Worm (Caenorhabditis elegans) whole organism, late embryonic: Measurements from ENCODE around the gene C06E1.7.
A peak's percentile ranks its signal among the peaks of the same experiment; 100 is the strongest.

Experiments used
- C38D4.7 ChIP-seq: fragments of 200-800 bp; sonication (Bioruptor generic); optimal IDR thresholded peaks from 2 replicates; lab custom pipeline; 2018; ENCODE audit warnings: mild to moderate bottlenecking, missing genetic modification characterization, moderate library complexity, missing compliant biosample characterization
- K02D7.2 ChIP-seq: sonication (generic microtip); optimal IDR thresholded peaks from 2 replicates; lab custom pipeline; 2017; ENCODE audit warnings: mild to moderate bottlenecking, missing genetic modification characterization, missing compliant biosample characterization
- K09A11.1 ChIP-seq: sonication (generic microtip); optimal IDR thresholded peaks from 2 replicates; lab custom pipeline; 2017; ENCODE audit warnings: antibody characterized with exemption, mild to moderate bottlenecking, missing genetic modification characterization, missing compliant biosample characterization; ENCODE audit not compliant: insufficient read depth
- Y22D7AL.16 ChIP-seq: sonication (generic microtip); optimal IDR thresholded peaks from 2 replicates; lab custom pipeline; 2016; ENCODE audit warnings: missing genetic modification characterization, missing compliant biosample characterization
- ama-1 ChIP-seq: fragments of 150-350 bp; optimal IDR thresholded peaks from 2 replicates; lab custom pipeline; 2014
- ceh-18 ChIP-seq: sonication (generic microtip); optimal IDR thresholded peaks from 2 replicates; lab custom pipeline; 2016; ENCODE audit warnings: missing genetic modification characterization, missing compliant biosample characterization
- ceh-2 ChIP-seq: sonication (generic microtip); optimal IDR thresholded peaks from 2 replicates; lab custom pipeline; 2016; ENCODE audit warnings: missing genotype, missing genetic modification characterization, missing compliant biosample characterization
- ceh-22 ChIP-seq: sonication (generic microtip); optimal IDR thresholded peaks from 2 replicates; lab custom pipeline; 2017; ENCODE audit warnings: missing biosample characterization, missing genetic modification characterization
- ceh-24 ChIP-seq: sonication (generic microtip); optimal IDR thresholded peaks from 2 replicates; lab custom pipeline; 2016; ENCODE audit warnings: mild to moderate bottlenecking, missing genetic modification characterization, missing compliant biosample characterization
- ceh-31 ChIP-seq: sonication (generic microtip); optimal IDR thresholded peaks from 2 replicates; lab custom pipeline; 2016; ENCODE audit warnings: missing genetic modification characterization, missing compliant biosample characterization
- ceh-34 ChIP-seq: sonication (generic microtip); optimal IDR thresholded peaks from 2 replicates; lab custom pipeline; 2016; ENCODE audit warnings: mild to moderate bottlenecking, missing genetic modification characterization, missing compliant biosample characterization
- ceh-45 ChIP-seq: fragments of 200-800 bp; sonication (Bioruptor generic); IDR thresholded peaks from 2 replicates; pipeline ENCODE4 v1.3.6; 2022; ENCODE audit warnings: missing genetic modification reagents, missing genetic modification characterization, missing compliant biosample characterization
- ceh-48 ChIP-seq: sonication (generic microtip); optimal IDR thresholded peaks from 2 replicates; lab custom pipeline; 2016; ENCODE audit warnings: missing genetic modification characterization, inconsistent platforms, missing compliant biosample characterization
- ceh-6 ChIP-seq: fragments of 200-800 bp; sonication (Bioruptor generic); optimal IDR thresholded peaks from 2 replicates; lab custom pipeline; 2018; ENCODE audit warnings: mild to moderate bottlenecking, missing genetic modification characterization, missing compliant biosample characterization
- ceh-9 ChIP-seq: sonication (generic microtip); optimal IDR thresholded peaks from 2 replicates; lab custom pipeline; 2016; ENCODE audit warnings: mild to moderate bottlenecking, missing genetic modification characterization, inconsistent platforms, missing compliant biosample characterization
- che-1 ChIP-seq: sonication (generic microtip); optimal IDR thresholded peaks from 2 replicates; lab custom pipeline; 2016; ENCODE audit warnings: mild to moderate bottlenecking, missing genetic modification characterization, missing compliant biosample characterization
- dve-1 ChIP-seq: sonication (generic microtip); optimal IDR thresholded peaks from 2 replicates; lab custom pipeline; 2017; ENCODE audit warnings: antibody characterized with exemption, mild to moderate bottlenecking, missing genetic modification characterization, missing compliant biosample characterization
- elt-2 ChIP-seq: sonication (generic microtip); optimal IDR thresholded peaks from 2 replicates; lab custom pipeline; 2016; ENCODE audit warnings: missing genetic modification reagents, missing genetic modification characterization, missing compliant biosample characterization
- elt-4 ChIP-seq: sonication (generic microtip); optimal IDR thresholded peaks from 2 replicates; lab custom pipeline; 2016; ENCODE audit warnings: missing genetic modification characterization, missing compliant biosample characterization
- ets-4 ChIP-seq: sonication (generic microtip); optimal IDR thresholded peaks from 2 replicates; lab custom pipeline; 2016; ENCODE audit warnings: missing genetic modification characterization, missing compliant biosample characterization
- eyg-1 ChIP-seq: sonication (generic microtip); optimal IDR thresholded peaks from 2 replicates; lab custom pipeline; 2016; ENCODE audit warnings: missing genotype, missing genetic modification characterization, missing compliant biosample characterization
- fkh-6 ChIP-seq: sonication (generic microtip); optimal IDR thresholded peaks from 2 replicates; lab custom pipeline; 2016; ENCODE audit warnings: missing genetic modification characterization, missing compliant biosample characterization
- gmeb-2 ChIP-seq: sonication (generic microtip); optimal IDR thresholded peaks from 2 replicates; lab custom pipeline; 2016; ENCODE audit warnings: missing genetic modification characterization, inconsistent platforms, missing compliant biosample characterization
- hlh-15 ChIP-seq: sonication (generic microtip); optimal IDR thresholded peaks from 2 replicates; lab custom pipeline; 2016; ENCODE audit warnings: missing genetic modification characterization, missing compliant biosample characterization
- hlh-30 ChIP-seq: sonication (generic microtip); optimal IDR thresholded peaks from 2 replicates; lab custom pipeline; 2017; ENCODE audit warnings: antibody characterized with exemption, missing genetic modification characterization, missing compliant biosample characterization; ENCODE audit not compliant: insufficient read depth
- hlh-6 ChIP-seq: sonication (generic microtip); optimal IDR thresholded peaks from 2 replicates; lab custom pipeline; 2016; ENCODE audit warnings: missing genotype, missing genetic modification characterization, missing compliant biosample characterization
- hlh-8 ChIP-seq: sonication (generic microtip); optimal IDR thresholded peaks from 2 replicates; lab custom pipeline; 2016; ENCODE audit warnings: missing genotype, missing genetic modification characterization, missing compliant biosample characterization
- lim-6 ChIP-seq: sonication (generic microtip); optimal IDR thresholded peaks from 2 replicates; lab custom pipeline; 2016; ENCODE audit warnings: missing genetic modification characterization, missing compliant biosample characterization
- nfya-1 ChIP-seq: sonication (generic microtip); optimal IDR thresholded peaks from 2 replicates; lab custom pipeline; 2017; ENCODE audit warnings: missing genetic modification characterization, mild to moderate bottlenecking, missing compliant biosample characterization, antibody characterized with exemption, moderate library complexity
- nhr-232 ChIP-seq: sonication (generic microtip); optimal IDR thresholded peaks from 2 replicates; lab custom pipeline; 2016; ENCODE audit warnings: missing genetic modification characterization, missing compliant biosample characterization
- npax-4 ChIP-seq: sonication (generic microtip); optimal IDR thresholded peaks from 2 replicates; lab custom pipeline; 2016; ENCODE audit warnings: missing genetic modification characterization, missing compliant biosample characterization
- pag-3 ChIP-seq: sonication (generic microtip); optimal IDR thresholded peaks from 2 replicates; lab custom pipeline; 2016; ENCODE audit warnings: missing compliant biosample characterization, missing genetic modification characterization, borderline replicate concordance
- pha-2 ChIP-seq: sonication (generic microtip); optimal IDR thresholded peaks from 2 replicates; lab custom pipeline; 2017; ENCODE audit warnings: mild to moderate bottlenecking, missing genetic modification characterization, missing compliant biosample characterization
- ref-2 ChIP-seq: sonication (generic microtip); optimal IDR thresholded peaks from 2 replicates; lab custom pipeline; 2016; ENCODE audit warnings: missing genetic modification characterization, missing compliant biosample characterization
- rnt-1 ChIP-seq: sonication (generic microtip); optimal IDR thresholded peaks from 2 replicates; lab custom pipeline; 2016; ENCODE audit warnings: missing genetic modification characterization, missing compliant biosample characterization
- sdc-2 ChIP-seq: sonication (generic microtip); optimal IDR thresholded peaks from 2 replicates; lab custom pipeline; 2016; ENCODE audit warnings: missing genotype, missing genetic modification characterization, missing compliant biosample characterization
- sox-4 ChIP-seq: sonication (generic microtip); optimal IDR thresholded peaks from 2 replicates; lab custom pipeline; 2017; ENCODE audit warnings: mild to moderate bottlenecking, missing genetic modification characterization, inconsistent platforms, missing compliant biosample characterization
- syd-9 ChIP-seq: sonication (generic microtip); optimal IDR thresholded peaks from 2 replicates; lab custom pipeline; 2016; ENCODE audit warnings: mild to moderate bottlenecking, missing genetic modification characterization, moderate library complexity, missing compliant biosample characterization
- tbx-2 ChIP-seq: sonication (generic microtip); optimal IDR thresholded peaks from 2 replicates; lab custom pipeline; 2016; ENCODE audit warnings: missing genetic modification characterization, missing compliant biosample characterization
- tbx-7 ChIP-seq: sonication (generic microtip); optimal IDR thresholded peaks from 2 replicates; lab custom pipeline; 2016; ENCODE audit warnings: missing genotype, missing genetic modification characterization, missing compliant biosample characterization
- ttx-3 ChIP-seq: sonication (generic microtip); optimal IDR thresholded peaks from 2 replicates; lab custom pipeline; 2016; ENCODE audit warnings: missing genetic modification reagents, missing genetic modification characterization, missing compliant biosample characterization
- unc-3 ChIP-seq, 2 experiments: fragments of 200-800 bp in 1 of 2; sonication (Bioruptor generic) in 1 of 2; sonication (generic microtip) in 1 of 2; conservative IDR thresholded peaks in 1 of 2; optimal IDR thresholded peaks in 1 of 2; 2 replicates each; pipeline versions ENCODE4 v1.3.6 to Lab custom; 2016 to 2022; ENCODE audit warnings: missing compliant biosample characterization in 2 of 2, missing genetic modification characterization in 2 of 2, missing genetic modification reagents in 1 of 2
- unc-42 ChIP-seq: sonication (generic microtip); optimal IDR thresholded peaks from 2 replicates; lab custom pipeline; 2016; ENCODE audit warnings: missing genotype, missing genetic modification characterization, missing compliant biosample characterization
- unc-55 ChIP-seq: sonication (generic microtip); optimal IDR thresholded peaks from 2 replicates; lab custom pipeline; 2017; ENCODE audit warnings: missing biosample characterization, missing genetic modification reagents, missing genetic modification characterization
- unc-86 ChIP-seq: sonication (generic microtip); optimal IDR thresholded peaks from 2 replicates; lab custom pipeline; 2016; ENCODE audit warnings: missing genetic modification characterization, missing compliant biosample characterization

Gene C06E1.7

DNA sequence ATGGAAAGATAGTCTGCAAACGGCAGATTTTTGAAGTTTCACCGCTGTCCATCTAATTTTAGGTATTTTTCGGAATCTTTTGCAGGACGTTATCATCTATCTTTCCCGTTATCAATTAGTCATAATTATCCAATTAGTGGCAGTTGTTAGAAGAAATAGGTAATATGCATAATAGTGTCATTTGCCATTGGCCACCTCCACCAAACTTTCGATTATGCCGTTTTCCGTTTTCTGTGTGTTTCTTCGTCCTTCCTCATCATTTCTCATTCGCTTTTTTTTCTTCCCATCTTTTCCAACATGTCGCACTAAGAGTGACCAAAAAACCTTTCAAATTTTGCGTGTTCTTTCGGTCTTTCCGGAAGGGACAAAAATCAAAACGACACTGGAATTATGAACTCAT, 29.1 kb downstream of the C06E1.7 start:
- TF ChIP-seq dve-1 (tag; lab: Kevin White, UChicago) = no peak
- TF ChIP-seq ttx-3 (tag; lab: Kevin White, UChicago) = no peak
- TF ChIP-seq ceh-2 (tag; lab: Kevin White, UChicago) = no peak
- TF ChIP-seq tbx-2 (tag; lab: Kevin White, UChicago) = no peak
- no peak for TF ChIP-seq unc-42 (tag; lab: Kevin White, UChicago)
- TF ChIP-seq nhr-232 (tag; lab: Kevin White, UChicago) = no peak
- TF ChIP-seq unc-55 (GFP tag; lab: Kevin White, UChicago) = no peak
- TF ChIP-seq unc-3 (GFP tag; conservative IDR thresholded peaks at IDR 0.05; lab: Robert Waterston, UW) = no peak
- no peak for TF ChIP-seq unc-3 (tag; optimal IDR thresholded peaks at IDR 0.05; lab: Kevin White, UChicago)
- TF ChIP-seq tbx-7 (tag; lab: Kevin White, UChicago) = no peak
- TF ChIP-seq hlh-30 (tag; lab: Kevin White, UChicago) = no peak
- no peak for TF ChIP-seq eyg-1 (tag; lab: Kevin White, UChicago)
- TF ChIP-seq K09A11.1 (tag; lab: Kevin White, UChicago) = no peak
- no peak for TF ChIP-seq ets-4 (tag; lab: Kevin White, UChicago)
- no peak for TF ChIP-seq pag-3 (tag; lab: Kevin White, UChicago)
- no peak for TF ChIP-seq ceh-6 (GFP tag; lab: Kevin White, UChicago)
- no peak for TF ChIP-seq nfya-1
- no peak for TF ChIP-seq ceh-48 (tag; lab: Kevin White, UChicago)
- no peak for TF ChIP-seq elt-4 (tag; lab: Kevin White, UChicago)
- TF ChIP-seq ref-2 (tag; lab: Kevin White, UChicago) = no peak
- TF ChIP-seq ceh-18 = no peak

DNA sequence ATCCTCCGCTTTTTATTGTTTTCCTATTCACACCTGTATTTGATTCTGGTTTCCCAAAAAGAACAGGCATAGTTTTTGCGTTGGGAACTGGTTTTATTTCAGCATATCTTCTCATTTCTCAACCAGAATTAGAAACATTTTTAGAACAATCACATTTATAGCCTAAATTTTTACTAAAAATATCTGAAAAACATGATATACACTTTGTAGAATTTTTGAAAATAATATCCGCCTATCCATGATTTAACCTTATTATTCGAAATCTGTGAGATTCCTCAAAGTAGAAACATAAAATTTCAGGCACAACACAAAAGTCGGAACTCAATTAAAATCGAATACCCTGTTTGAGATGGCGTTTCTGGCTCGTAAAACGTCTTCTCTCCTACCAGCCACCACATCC, 32.7 kb downstream of the C06E1.7 start, which contains the start of gene acdh-6:
TSS of gene acdh-6 (plus strand) at position 301 of the 400 bp plus-strand sequence.
- TF ChIP-seq che-1 (tag; lab: Kevin White, UChicago) (no peak), eyg-1 (tag; lab: Kevin White, UChicago) (no peak), fkh-6 (tag; lab: Kevin White, UChicago) (no peak), sox-4 (no peak), ceh-18 (no peak), K02D7.2 (no peak), syd-9 (tag; lab: Kevin White, UChicago) (no peak), ceh-45 (GFP tag; lab: Robert Waterston, UW) (no peak), Y22D7AL.16 (tag; lab: Kevin White, UChicago) (no peak), ceh-6 (GFP tag; lab: Kevin White, UChicago) (no peak), unc-86 (tag; lab: Kevin White, UChicago) (no peak), tbx-2 (tag; lab: Kevin White, UChicago) (no peak)

DNA sequence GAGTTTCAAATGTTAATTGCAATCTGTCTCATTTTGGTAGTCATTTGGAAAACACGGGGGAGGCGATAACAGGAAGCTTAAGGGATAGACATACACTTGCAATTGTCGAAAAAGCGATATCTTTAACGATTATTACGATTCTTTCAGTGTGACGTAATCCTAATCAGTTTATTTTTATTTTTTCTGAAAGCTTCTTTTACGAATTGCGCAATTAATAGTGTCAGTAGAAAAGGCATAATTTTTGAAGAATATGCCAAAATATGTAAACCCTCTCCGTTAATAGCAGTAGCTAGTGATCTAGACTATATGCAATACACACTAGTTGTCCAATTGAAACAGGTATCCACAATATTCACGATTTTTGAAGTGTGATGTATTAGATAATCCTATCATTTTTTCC, 33.1 kb downstream of the C06E1.7 start:
- TF ChIP-seq lim-6 (tag; lab: Kevin White, UChicago) = no peak
- TF ChIP-seq ceh-22 (tag; lab: Kevin White, UChicago) = no peak
- no peak for TF ChIP-seq sox-4
- TF ChIP-seq ttx-3 (tag; lab: Kevin White, UChicago) = no peak
- TF ChIP-seq ceh-24 (tag; lab: Kevin White, UChicago) = no peak
- no peak for TF ChIP-seq hlh-6 (tag; lab: Kevin White, UChicago)
- TF ChIP-seq sdc-2 = no peak
- TF ChIP-seq elt-2 (tag; lab: Kevin White, UChicago) = no peak
- no peak for TF ChIP-seq syd-9 (tag; lab: Kevin White, UChicago)
- TF ChIP-seq ama-1 = no peak
- no peak for TF ChIP-seq dve-1 (tag; lab: Kevin White, UChicago)

DNA sequence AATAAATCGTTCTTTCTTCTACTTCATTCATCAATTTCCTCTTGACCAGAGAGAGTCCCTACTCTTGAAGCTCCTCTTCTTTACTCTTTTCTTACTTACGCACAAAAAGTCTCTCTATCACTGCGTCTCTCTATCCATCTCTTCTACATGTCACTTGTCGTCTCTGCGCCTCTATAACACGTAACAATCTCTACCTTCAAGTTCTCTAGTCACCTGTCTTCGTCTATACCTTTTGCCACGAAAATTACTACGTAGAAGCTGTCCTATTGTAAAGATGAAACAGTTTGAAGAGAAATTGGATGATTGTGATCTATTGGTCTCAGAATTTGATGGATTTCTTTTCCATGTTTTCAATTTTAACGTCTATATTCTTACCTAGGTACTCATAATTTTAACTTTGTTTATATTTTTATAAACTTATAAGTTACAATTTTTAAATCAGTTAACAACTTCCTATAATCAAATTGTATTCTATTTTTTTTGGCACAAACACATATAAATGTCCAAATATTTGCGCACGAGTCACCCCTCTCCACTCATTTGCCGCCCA, 36.6 kb downstream of the C06E1.7 start, which contains the start of gene C02D5.2:
TSS of gene C02D5.2 (plus strand) at position 500 of the 550 bp plus-strand sequence.
- TF ChIP-seq C38D4.7 (GFP tag; lab: Kevin White, UChicago) = no peak
- no peak for TF ChIP-seq hlh-8
- no peak for TF ChIP-seq syd-9 (tag; lab: Kevin White, UChicago)
- peak; percentile 12 for TF ChIP-seq hlh-30 (tag; lab: Kevin White, UChicago)
- no peak for TF ChIP-seq che-1 (tag; lab: Kevin White, UChicago)
- TF ChIP-seq ama-1 = no peak
- no peak for TF ChIP-seq npax-4 (tag; lab: Kevin White, UChicago)
- TF ChIP-seq ceh-34 (tag; lab: Kevin White, UChicago) = peak; percentile 35
- TF ChIP-seq unc-86 (tag; lab: Kevin White, UChicago) = no peak
- no peak for TF ChIP-seq ceh-22 (tag; lab: Kevin White, UChicago)
- no peak for TF ChIP-seq gmeb-2 (tag; lab: Kevin White, UChicago)
- peak; percentile 12 for TF ChIP-seq ceh-31 (tag; lab: Kevin White, UChicago)
- no peak for TF ChIP-seq tbx-7 (tag; lab: Kevin White, UChicago)
- TF ChIP-seq rnt-1 = peak; percentile 19
- TF ChIP-seq K02D7.2 = no peak
- TF ChIP-seq pha-2 = no peak
- peak; percentile 28 for TF ChIP-seq nfya-1
- TF ChIP-seq ceh-9 (tag; lab: Kevin White, UChicago) = no peak
- no peak for TF ChIP-seq Y22D7AL.16 (tag; lab: Kevin White, UChicago)
- no peak for TF ChIP-seq hlh-15 (tag; lab: Kevin White, UChicago)
